Fruit fly (Drosophila melanogaster): ENCODE measurements around the gene CG7800.
A peak's percentile ranks its signal among the peaks of the same experiment; 100 is the strongest.

Gene CG7800

DNA sequence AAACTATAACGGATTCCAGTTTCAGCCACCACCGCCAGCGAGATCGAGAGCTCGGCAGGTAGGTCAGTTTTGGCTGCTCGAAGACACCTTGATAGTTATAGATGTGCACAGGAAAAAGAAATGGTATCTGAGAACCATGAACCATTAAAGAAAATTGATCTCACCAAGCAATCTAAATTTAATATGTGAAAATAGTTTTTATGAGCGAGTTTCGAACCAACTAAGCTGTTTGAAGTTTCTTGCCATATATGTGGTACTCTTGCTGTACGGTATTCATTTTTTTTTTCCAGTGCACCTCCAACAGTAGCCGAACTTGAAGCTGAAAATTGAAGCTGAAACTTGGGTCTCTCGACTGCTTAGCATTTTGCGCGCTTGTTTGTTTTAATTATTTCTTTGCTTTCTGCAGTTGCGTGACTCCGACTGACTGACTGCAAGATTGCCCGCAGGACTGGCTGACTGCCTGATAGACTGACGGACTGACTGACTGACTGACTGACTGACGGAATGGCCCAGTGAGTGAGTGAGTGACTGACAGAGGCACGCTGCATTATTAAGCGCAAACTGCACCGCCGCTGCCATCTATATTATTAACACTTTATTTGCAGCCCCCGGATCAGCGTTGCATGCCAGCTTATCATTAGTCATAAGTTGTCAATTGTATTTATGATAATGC is 46.1 kb upstream of the CG7800 start (continued):
- TF ChIP-seq chif (GFP tag; optimal IDR thresholded peaks at IDR 0.05) (peak in 1 of 2 experiments; percentile 50), CG31441 (GFP tag; IDR thresholded peaks at IDR 0.05) (peak; percentile 74), slbo (GFP tag; IDR thresholded peaks at IDR 0.05) (peak; percentile 32; the same call in 1 of the 2 replicates), CG1603 (tag; optimal IDR thresholded peaks at IDR 0.05) (peak; percentile 70), ems (GFP tag; optimal IDR thresholded peaks at IDR 0.05) (peak; percentile 14), trh (GFP tag; optimal IDR thresholded peaks at IDR 0.05) (no peak), CG4820 (GFP tag; optimal IDR thresholded peaks at IDR 0.05) (peak; percentile 31), CG1529 (GFP tag; optimal IDR thresholded peaks at IDR 0.05) (peak; percentile 30), lola (GFP tag; optimal IDR thresholded peaks at IDR 0.05) (peak in 1 of 3 experiments; percentile 40), CG8388 (GFP tag; optimal IDR thresholded peaks at IDR 0.05) (peak; percentile 42), Hmx (GFP tag; optimal IDR thresholded peaks at IDR 0.05) (no peak)

DNA sequence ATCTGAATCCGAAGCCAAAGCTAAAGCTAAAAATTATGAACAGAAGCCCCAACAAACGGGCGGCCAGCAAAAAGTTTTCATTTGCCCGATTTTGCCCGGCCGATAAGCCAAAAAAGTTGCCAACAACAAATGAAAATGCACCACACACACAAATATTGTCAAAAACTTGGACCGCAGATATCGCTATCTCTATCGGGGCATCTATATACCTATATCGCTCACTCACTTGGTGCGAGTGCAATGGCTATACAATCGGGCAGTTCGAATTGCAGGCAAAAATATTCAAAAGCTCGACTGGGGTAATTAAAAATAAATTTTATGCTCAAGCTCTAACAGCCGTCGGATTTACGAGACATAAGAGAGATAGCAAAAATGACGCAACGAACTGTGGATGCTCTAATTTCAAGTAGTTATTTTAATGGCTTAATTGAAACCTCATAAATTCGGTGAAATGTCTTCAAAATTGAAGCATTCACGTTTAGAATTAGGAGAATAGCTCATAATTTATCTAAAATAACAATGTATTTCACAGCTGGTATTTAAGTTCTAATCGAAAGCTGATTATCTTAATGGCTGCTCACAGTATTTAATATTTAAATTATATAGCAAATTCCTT is 41.6 kb upstream of the CG7800 start:
- TF ChIP-seq dmrt99B (tag; optimal IDR thresholded peaks at IDR 0.05) (peak; percentile 7), run (tag; optimal IDR thresholded peaks at IDR 0.05) (no peak), CG6689 (GFP tag; IDR thresholded peaks at IDR 0.05) (no peak), gce (GFP tag; IDR thresholded peaks at IDR 0.05) (no peak), CG34422 (GFP tag; IDR thresholded peaks at IDR 0.05) (no peak), her (GFP tag; optimal IDR thresholded peaks at IDR 0.05) (no peak), gcm (GFP tag; optimal IDR thresholded peaks at IDR 0.05) (no peak), pfk (GFP tag; optimal IDR thresholded peaks at IDR 0.05) (no peak), sd (tag; optimal IDR thresholded peaks at IDR 0.05) (peak; percentile 13), Lim3 (GFP tag; IDR thresholded peaks at IDR 0.05) (no peak), sqz (GFP tag; optimal IDR thresholded peaks at IDR 0.05) (no peak), TFAM (GFP tag; optimal IDR thresholded peaks at IDR 0.05) (no peak), h (optimal IDR thresholded peaks at IDR 0.05) (no peak), Asciz (GFP tag; optimal IDR thresholded peaks at IDR 0.05) (no peak), Sin3A (optimal IDR thresholded peaks at IDR 0.05) (no peak), lilli (GFP tag; optimal IDR thresholded peaks at IDR 0.05) (peak; percentile 5), org-1 (GFP tag; optimal IDR thresholded peaks at IDR 0.05) (no peak), CG3163 (GFP tag; optimal IDR thresholded peaks at IDR 0.05) (no peak), chinmo (GFP tag; IDR thresholded peaks at IDR 0.05; ENCODE audit: partially characterized antibody) (peak; percentile 70; the same call in 2 of the 4 replicates), Nf-YB (GFP tag; optimal IDR thresholded peaks at IDR 0.05) (peak; percentile 66), CG14050 (GFP tag; IDR thresholded peaks at IDR 0.05) (no peak), CG2678 (tag; optimal IDR thresholded peaks at IDR 0.05) (peak; percentile 25), kay (GFP tag; optimal IDR thresholded peaks at IDR 0.05) (no peak), CG7963 (GFP tag; IDR thresholded peaks at IDR 0.05; ENCODE audit: partially characterized antibody) (no peak), CG4424 (GFP tag; optimal IDR thresholded peaks at IDR 0.05) (no peak), CG1792 (GFP tag; optimal IDR thresholded peaks at IDR 0.05) (no peak), CG17829 (tag; optimal IDR thresholded peaks at IDR 0.05) (no peak), CG32532 (GFP tag; IDR thresholded peaks at IDR 0.05) (no peak), Hr78 (GFP tag; optimal IDR thresholded peaks at IDR 0.05) (no peak), CG17612 (GFP tag; IDR thresholded peaks at IDR 0.05) (no peak), twi (tag; optimal IDR thresholded peaks at IDR 0.05) (no peak), Sry-β (GFP tag; optimal IDR thresholded peaks at IDR 0.05) (no peak), CG9932 (GFP tag; IDR thresholded peaks at IDR 0.05) (no peak), crc (GFP tag; optimal IDR thresholded peaks at IDR 0.05) (no peak), CG15269 (tag; optimal IDR thresholded peaks at IDR 0.05) (peak; percentile 26), CG31388 (GFP tag; optimal IDR thresholded peaks at IDR 0.05) (no peak), Sox102F (GFP tag; optimal IDR thresholded peaks at IDR 0.05) (peak; percentile 17), emc (GFP tag; optimal IDR thresholded peaks at IDR 0.05) (no peak)

Data from whole organism, embryonic.